Worm (Caenorhabditis elegans) whole organism, young adult: Measurements from ENCODE around the gene nas-8.

Source experiments
- B0261.1 ChIP-seq: sonication (generic microtip); optimal IDR thresholded peaks from 2 replicates; lab custom pipeline; 2016; ENCODE audit warnings: mild to moderate bottlenecking, missing genetic modification characterization, moderate library complexity, missing compliant biosample characterization
- D2030.7 ChIP-seq: fragments of 200-800 bp; sonication (Bioruptor generic); IDR thresholded peaks from 2 replicates; pipeline ENCODE4 v1.3.6; 2022; ENCODE audit warnings: missing genetic modification reagents, missing genetic modification characterization, missing compliant biosample characterization
- F23B12.7 ChIP-seq: sonication (generic microtip); optimal IDR thresholded peaks from 2 replicates; lab custom pipeline; 2017; ENCODE audit warnings: missing genetic modification characterization, mild to moderate bottlenecking, missing compliant biosample characterization, antibody characterized with exemption, moderate library complexity; ENCODE audit not compliant: insufficient read depth
- F37B4.10 ChIP-seq: fragments of 200-800 bp; sonication (Bioruptor generic); IDR thresholded peaks from 2 replicates; pipeline ENCODE4 v1.3.6; 2022; ENCODE audit warnings: missing genetic modification characterization, missing compliant biosample characterization
- F39B2.1 ChIP-seq: fragments of 200-800 bp; sonication (Bioruptor generic); IDR thresholded peaks from 2 replicates; pipeline ENCODE4 v1.3.6; 2022; ENCODE audit warnings: missing genetic modification reagents, missing genetic modification characterization, missing compliant biosample characterization
- F49E8.2 ChIP-seq: sonication (generic microtip); optimal IDR thresholded peaks from 3 replicates; lab custom pipeline; 2017; ENCODE audit warnings: missing genetic modification characterization, mild to moderate bottlenecking, missing compliant biosample characterization, antibody characterized with exemption, moderate library complexity; ENCODE audit not compliant: insufficient read depth
- F52B5.7 ChIP-seq: sonication (generic microtip); optimal IDR thresholded peaks from 2 replicates; lab custom pipeline; 2016; ENCODE audit warnings: mild to moderate bottlenecking, missing genetic modification characterization, missing compliant biosample characterization
- F55B11.4 ChIP-seq: sonication (generic microtip); optimal IDR thresholded peaks from 2 replicates; lab custom pipeline; 2016; ENCODE audit warnings: missing compliant biosample characterization, missing genetic modification characterization, borderline replicate concordance; ENCODE audit not compliant: insufficient read depth
- Y53F4B.3 ChIP-seq: fragments of 200-800 bp; sonication (Bioruptor generic); IDR thresholded peaks from 2 replicates; pipeline ENCODE4 v1.3.6; 2022; ENCODE audit warnings: missing genetic modification reagents, missing genetic modification characterization, missing compliant biosample characterization
- ZK185.1 ChIP-seq: sonication (generic microtip); optimal IDR thresholded peaks from 2 replicates; lab custom pipeline; 2016; ENCODE audit warnings: mild to moderate bottlenecking, missing genetic modification characterization, missing compliant biosample characterization; ENCODE audit not compliant: poor library complexity, severe bottlenecking
- aptf-2 ChIP-seq: fragments of 200-800 bp; sonication (Bioruptor generic); conservative IDR thresholded peaks from 2 replicates; pipeline ENCODE4 v1.3.6; 2022; ENCODE audit warnings: missing genetic modification reagents, missing genetic modification characterization, missing compliant biosample characterization
- attf-5 ChIP-seq: fragments of 200-800 bp; sonication (Bioruptor generic); optimal IDR thresholded peaks from 2 replicates; lab custom pipeline; 2018; ENCODE audit warnings: mild to moderate bottlenecking, missing genetic modification characterization, missing compliant biosample characterization
- bed-1 ChIP-seq: fragments of 200-800 bp; sonication (Bioruptor generic); IDR thresholded peaks from 2 replicates; pipeline ENCODE4 v1.3.6; 2022; ENCODE audit warnings: missing genetic modification reagents, missing genetic modification characterization, missing compliant biosample characterization
- ccch-3 ChIP-seq: fragments of 200-800 bp; sonication (Bioruptor generic); optimal IDR thresholded peaks from 2 replicates; lab custom pipeline; 2018; ENCODE audit warnings: mild to moderate bottlenecking, missing genetic modification characterization, missing compliant biosample characterization
- cebp-1 ChIP-seq, 2 experiments: fragments of 200-800 bp in 1 of 2; sonication (Bioruptor generic) in 1 of 2; sonication (generic microtip) in 1 of 2; IDR thresholded peaks in 1 of 2; optimal IDR thresholded peaks in 1 of 2; 2 replicates each; pipeline versions ENCODE4 v1.3.6 to Lab custom; 2017 to 2022; ENCODE audit warnings: missing compliant biosample characterization in 2 of 2, missing genetic modification characterization in 2 of 2, mild to moderate bottlenecking in 1 of 2, missing genetic modification reagents in 1 of 2, moderate library complexity in 1 of 2
- ceh-27 ChIP-seq: fragments of 200-800 bp; sonication (Bioruptor generic); optimal IDR thresholded peaks from 2 replicates; lab custom pipeline; 2018; ENCODE audit warnings: mild to moderate bottlenecking, missing genetic modification characterization, moderate library complexity, missing compliant biosample characterization
- ceh-91 ChIP-seq: fragments of 200-800 bp; sonication (Bioruptor generic); IDR thresholded peaks from 2 replicates; pipeline ENCODE4 v1.3.6; 2022; ENCODE audit warnings: missing genetic modification reagents, missing genetic modification characterization, missing compliant biosample characterization
- efl-1 ChIP-seq: fragments of 150-350 bp; optimal IDR thresholded peaks from 2 replicates; lab custom pipeline; 2014; ENCODE audit warnings: missing biosample characterization, missing genetic modification reagents, missing genetic modification characterization
- egl-18 ChIP-seq: fragments of 200-800 bp; sonication (Bioruptor generic); IDR thresholded peaks from 2 replicates; pipeline ENCODE4 v1.3.6; 2022; ENCODE audit warnings: missing genetic modification reagents, missing genetic modification characterization, missing compliant biosample characterization
- hlh-26 ChIP-seq: fragments of 200-800 bp; sonication (Bioruptor generic); conservative IDR thresholded peaks from 2 replicates; pipeline ENCODE4 v1.3.6; 2022; ENCODE audit warnings: missing genetic modification reagents, missing genetic modification characterization, missing compliant biosample characterization
- hmg-1.2 ChIP-seq: fragments of 200-800 bp; sonication (Bioruptor generic); IDR thresholded peaks from 2 replicates; pipeline ENCODE4 v1.3.6; 2022; ENCODE audit warnings: missing genetic modification reagents, missing genetic modification characterization, missing compliant biosample characterization
- hsf-1 ChIP-seq: fragments of 200-800 bp; sonication (Bioruptor generic); IDR thresholded peaks from 2 replicates; pipeline ENCODE4 v1.3.6; 2022; ENCODE audit warnings: missing genetic modification reagents, missing genetic modification characterization, missing compliant biosample characterization
- let-607 ChIP-seq, 2 experiments: fragments of 200-800 bp in 1 of 2; sonication (Bioruptor generic) in 1 of 2; sonication (generic microtip) in 1 of 2; optimal IDR thresholded peaks; 2 replicates each; lab custom pipeline; 2016 to 2018; ENCODE audit warnings: mild to moderate bottlenecking in 2 of 2, missing compliant biosample characterization in 2 of 2, missing genetic modification characterization in 2 of 2, moderate library complexity in 2 of 2, missing genotype in 1 of 2
- lin-54 ChIP-seq: fragments of 200-800 bp; sonication (Bioruptor generic); optimal IDR thresholded peaks from 2 replicates; lab custom pipeline; 2018; ENCODE audit warnings: mild to moderate bottlenecking, missing genetic modification characterization, missing compliant biosample characterization
- madf-6 ChIP-seq: fragments of 200-800 bp; sonication (Bioruptor generic); IDR thresholded peaks from 2 replicates; pipeline ENCODE4 v1.3.6; 2022; ENCODE audit warnings: missing genetic modification reagents, missing genetic modification characterization, missing compliant biosample characterization
- mcd-1 ChIP-seq: fragments of 200-800 bp; sonication (Bioruptor generic); IDR thresholded peaks from 2 replicates; pipeline ENCODE4 v1.3.6; 2022; ENCODE audit warnings: missing genetic modification reagents, missing genetic modification characterization, missing compliant biosample characterization
- mel-28 ChIP-seq: sonication (generic microtip); optimal IDR thresholded peaks from 2 replicates; lab custom pipeline; 2016; ENCODE audit warnings: borderline replicate concordance, mild to moderate bottlenecking, missing genetic modification characterization, missing compliant biosample characterization
- mes-4 ChIP-seq: sonication (generic microtip); optimal IDR thresholded peaks from 2 replicates; lab custom pipeline; 2016; ENCODE audit warnings: missing genotype, missing genetic modification characterization, missing compliant biosample characterization
- mxl-1 ChIP-seq: sonication (generic microtip); optimal IDR thresholded peaks from 2 replicates; lab custom pipeline; 2016; ENCODE audit warnings: missing genetic modification characterization, missing compliant biosample characterization
- nhr-80 ChIP-seq: sonication (generic microtip); optimal IDR thresholded peaks from 2 replicates; lab custom pipeline; 2016; ENCODE audit warnings: missing genetic modification characterization, missing compliant biosample characterization
- pbrm-1 ChIP-seq: fragments of 200-800 bp; sonication (Bioruptor generic); IDR thresholded peaks from 2 replicates; pipeline ENCODE4 v1.3.6; 2022; ENCODE audit warnings: missing genetic modification reagents, missing genetic modification characterization, missing compliant biosample characterization
- pha-4 ChIP-seq: fragments of 150-350 bp; sonication (generic microtip); optimal IDR thresholded peaks from 2 replicates; lab custom pipeline; 2014; ENCODE audit warnings: missing biosample characterization, missing genetic modification reagents, missing genetic modification characterization
- sea-2 ChIP-seq: fragments of 200-800 bp; sonication (Bioruptor generic); IDR thresholded peaks from 2 replicates; pipeline ENCODE4 v1.3.6; 2022; ENCODE audit warnings: missing genetic modification characterization, missing compliant biosample characterization
- snpc-1.1 ChIP-seq: sonication (generic microtip); optimal IDR thresholded peaks from 2 replicates; lab custom pipeline; 2017; ENCODE audit warnings: missing genetic modification characterization, mild to moderate bottlenecking, missing compliant biosample characterization, antibody characterized with exemption, moderate library complexity, missing genotype, missing genetic modification reagents; ENCODE audit not compliant: insufficient read depth
- snpc-4 ChIP-seq, 5 experiments: fragments of 150-350 bp in 1 of 5; sonication (generic microtip) in 4 of 5; optimal IDR thresholded peaks; 2 replicates each; lab custom pipeline; 2014 to 2018; ENCODE audit warnings: missing genetic modification characterization in 5 of 5, missing biosample characterization in 3 of 5, antibody characterized with exemption in 2 of 5, mild to moderate bottlenecking in 2 of 5, missing compliant biosample characterization in 2 of 5, missing genotype in 2 of 5, moderate library complexity in 2 of 5, missing genetic modification reagents in 1 of 5
- tbx-9 ChIP-seq: sonication (generic microtip); optimal IDR thresholded peaks from 2 replicates; lab custom pipeline; 2016; ENCODE audit warnings: borderline replicate concordance, missing genetic modification characterization, inconsistent platforms, missing compliant biosample characterization
- unc-130 ChIP-seq: sonication (generic microtip); optimal IDR thresholded peaks from 2 replicates; lab custom pipeline; 2016; ENCODE audit warnings: missing genetic modification reagents, missing genetic modification characterization, missing compliant biosample characterization
- zfh-2 ChIP-seq: fragments of 200-800 bp; sonication (Bioruptor generic); conservative IDR thresholded peaks from 2 replicates; pipeline ENCODE4 v1.3.6; 2022; ENCODE audit warnings: missing genetic modification reagents, missing genetic modification characterization, missing compliant biosample characterization
- ztf-18 ChIP-seq: sonication (generic microtip); optimal IDR thresholded peaks from 2 replicates; lab custom pipeline; 2016; ENCODE audit warnings: missing genotype, mild to moderate bottlenecking, missing genetic modification characterization, missing compliant biosample characterization
- ztf-25 ChIP-seq: fragments of 200-800 bp; sonication (Bioruptor generic); IDR thresholded peaks from 2 replicates; pipeline ENCODE4 v1.3.6; 2022; ENCODE audit warnings: missing genetic modification reagents, missing genetic modification characterization, missing compliant biosample characterization
- ztf-28 ChIP-seq: fragments of 200-800 bp; sonication (Bioruptor generic); IDR thresholded peaks from 2 replicates; pipeline ENCODE4 v1.3.6; 2022; ENCODE audit warnings: missing genetic modification reagents, missing genetic modification characterization, missing compliant biosample characterization
- ztf-3 ChIP-seq: fragments of 200-800 bp; sonication (Bioruptor generic); optimal IDR thresholded peaks from 2 replicates; lab custom pipeline; 2018; ENCODE audit warnings: mild to moderate bottlenecking, missing genetic modification characterization, missing compliant biosample characterization
- ztf-6 ChIP-seq: fragments of 200-800 bp; sonication (Bioruptor generic); IDR thresholded peaks from 2 replicates; pipeline ENCODE4 v1.3.6; 2022; ENCODE audit warnings: missing genetic modification reagents, missing genetic modification characterization, missing compliant biosample characterization

Gene nas-8

DNA sequence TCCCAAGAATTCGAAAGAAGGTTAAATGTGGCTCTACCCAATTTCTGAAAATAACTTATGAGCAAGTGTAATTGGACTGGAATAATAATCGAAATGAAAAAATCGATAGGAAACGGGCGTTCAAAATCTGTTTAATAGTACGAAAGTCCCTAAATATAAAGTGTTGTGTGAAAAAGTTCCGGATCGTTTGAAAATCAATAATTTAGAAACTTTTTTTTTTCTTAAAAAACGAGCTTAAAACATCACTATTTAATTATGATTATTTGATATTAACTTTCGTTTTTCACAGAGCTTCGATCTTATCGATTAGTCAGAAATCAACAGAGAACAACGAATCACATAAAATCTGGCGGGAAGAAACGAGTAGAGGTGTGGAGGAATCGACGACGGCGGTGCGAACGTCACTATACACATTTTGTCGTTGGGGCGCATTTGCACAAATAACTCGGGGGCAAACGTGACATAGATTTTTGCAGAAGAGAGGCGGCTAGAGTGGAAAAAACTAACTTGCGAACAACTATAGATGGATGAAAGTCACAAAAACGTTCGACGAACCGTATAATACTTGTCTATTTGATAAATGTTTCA lies 30.1 kb downstream of the nas-8 start, which contains the start of gene hecd-1:
hecd-1 (minus strand) TSS at position 51 of the 588 bp plus-strand sequence.
- TF ChIP-seq ccch-3 (GFP tag; lab: Kevin White, UChicago) (no peak), Y53F4B.3 (GFP tag; lab: Robert Waterston, UW) (no peak), mcd-1 (GFP tag; lab: Robert Waterston, UW) (peak; percentile 35), mes-4 (no peak), D2030.7 (GFP tag; lab: Robert Waterston, UW) (no peak), let-607 (tag; optimal IDR thresholded peaks at IDR 0.05; lab: Kevin White, UChicago) (peak in 1 of 2 experiments; percentile 11), nhr-80 (tag; lab: Kevin White, UChicago) (peak; percentile 16), zfh-2 (no peak), snpc-4 (GFP tag; optimal IDR thresholded peaks at IDR 0.05; lab: Kevin White, UChicago) (no peak), snpc-4 (tag; optimal IDR thresholded peaks at IDR 0.05; lab: Kevin White, UChicago) (no peak), madf-6 (GFP tag; lab: Robert Waterston, UW) (no peak), attf-5 (GFP tag; lab: Kevin White, UChicago) (peak; percentile 24), ztf-3 (GFP tag; lab: Kevin White, UChicago) (no peak), ztf-28 (GFP tag; lab: Robert Waterston, UW) (no peak), bed-1 (no peak), F23B12.7 (tag; lab: Kevin White, UChicago) (peak; percentile 56), efl-1 (no peak)

- TF ChIP-seq tbx-9 (tag; lab: Kevin White, UChicago) (no peak), nhr-80 (tag; lab: Kevin White, UChicago) (peak; percentile 24), F49E8.2 (tag; lab: Kevin White, UChicago) (no peak), ZK185.1 (tag; lab: Kevin White, UChicago) (peak; percentile 2), mel-28 (no peak), hmg-1.2 (peak; percentile 50; the same call in 1 of the 2 replicates), B0261.1 (tag; lab: Kevin White, UChicago) (no peak), unc-130 (GFP tag; lab: Kevin White, UChicago) (no peak), pha-4 (tag; lab: Kevin White, UChicago) (peak; percentile 68), cebp-1 (GFP tag; IDR thresholded peaks at IDR 0.05; lab: Robert Waterston, UW) (no peak), cebp-1 (tag; optimal IDR thresholded peaks at IDR 0.05; lab: Kevin White, UChicago) (peak; percentile 26), egl-18 (GFP tag; lab: Robert Waterston, UW) (no peak)
Measured at ce11 chrIV:7147722-7148121, 33.0 kb downstream of the nas-8 start.

DNA sequence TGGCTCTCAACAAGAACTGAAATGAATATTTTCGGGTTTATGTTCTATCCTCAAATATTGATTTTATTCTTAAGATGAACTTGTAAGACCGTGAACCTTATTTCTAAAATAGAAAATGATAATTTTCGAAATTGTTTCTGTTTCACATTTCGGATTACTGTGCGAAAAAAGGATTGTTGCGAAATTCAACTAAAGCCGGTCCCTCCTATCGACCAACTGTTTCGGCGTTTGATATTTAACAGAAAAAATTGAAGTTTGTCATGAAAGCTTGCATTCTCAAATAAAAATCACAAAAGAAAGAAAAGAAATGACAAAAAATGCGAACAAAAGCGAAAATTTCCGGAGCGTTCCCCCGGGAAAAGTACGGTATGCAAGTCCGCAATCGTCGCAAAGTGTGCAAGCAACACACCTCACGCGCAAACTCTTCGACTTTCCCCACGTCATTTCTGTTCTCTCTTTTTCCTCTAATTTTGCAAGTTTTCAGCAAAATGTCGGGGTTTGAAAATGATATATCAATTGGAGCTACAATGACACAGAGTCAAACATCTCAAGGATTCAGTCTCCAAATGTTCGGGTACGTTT lies 34.4 kb downstream of the nas-8 start, which contains the start of gene C34D4.4:
C34D4.4 (plus strand) TSS at position 342 of the 582 bp plus-strand sequence.
- TF ChIP-seq snpc-1.1 (tag; lab: Kevin White, UChicago) (no peak), ztf-18 (tag; lab: Kevin White, UChicago) (no peak), hsf-1 (0 out of 2 replicates have a peak, but pooled peaks have one; percentile 55), sea-2 (no peak), F39B2.1 (GFP tag; lab: Robert Waterston, UW) (no peak), ztf-28 (GFP tag; lab: Robert Waterston, UW) (no peak), lin-54 (GFP tag; lab: Kevin White, UChicago) (peak; percentile 27), F37B4.10 (GFP tag; lab: Robert Waterston, UW) (no peak), ceh-27 (GFP tag; lab: Kevin White, UChicago) (no peak), F52B5.7 (tag; lab: Kevin White, UChicago) (no peak), hlh-26 (no peak), pbrm-1 (0 out of 2 replicates have a peak, but pooled peaks have one; percentile 21), ceh-91 (peak; percentile 52), F55B11.4 (tag; lab: Kevin White, UChicago) (no peak), mxl-1 (tag; lab: Kevin White, UChicago) (no peak), ztf-6 (GFP tag; lab: Robert Waterston, UW) (no peak), aptf-2 (GFP tag; lab: Robert Waterston, UW) (peak; percentile 93), ztf-25 (no peak)
